Worm (Caenorhabditis elegans) whole organism, L4 larva: Measurements from ENCODE around the gene C45G9.8.

Experiments
- ZK546.5 ChIP-seq, 2 experiments: sonication (generic microtip); optimal IDR thresholded peaks; 2 replicates each; lab custom pipeline; 2017; ENCODE audit warnings: missing biosample characterization in 2 of 2, missing genetic modification characterization in 2 of 2
- aly-2 ChIP-seq: sonication (generic microtip); optimal IDR thresholded peaks from 2 replicates; lab custom pipeline; 2018; ENCODE audit warnings: missing biosample characterization, missing genetic modification characterization
- dpl-1 ChIP-seq: fragments of 150-350 bp; optimal IDR thresholded peaks from 2 replicates; lab custom pipeline; 2014; ENCODE audit warnings: missing biosample characterization, missing genetic modification reagents, missing genetic modification characterization
- egl-27 ChIP-seq: sonication (generic microtip); optimal IDR thresholded peaks from 3 replicates; lab custom pipeline; 2017; ENCODE audit warnings: missing biosample characterization, missing genetic modification reagents, missing genetic modification characterization
- mdl-1 ChIP-seq, 2 experiments: fragments of 150-350 bp in 1 of 2; sonication (generic microtip) in 1 of 2; optimal IDR thresholded peaks; 2 replicates each; lab custom pipeline; 2014 to 2017; ENCODE audit warnings: missing biosample characterization in 2 of 2, missing genetic modification characterization in 2 of 2
- nhr-11 ChIP-seq: fragments of 150-350 bp; optimal IDR thresholded peaks from 2 replicates; lab custom pipeline; 2014; ENCODE audit warnings: missing biosample characterization, missing genetic modification characterization
- nhr-28 ChIP-seq: fragments of 150-350 bp; optimal IDR thresholded peaks from 2 replicates; lab custom pipeline; 2014; ENCODE audit warnings: missing biosample characterization, missing genetic modification characterization
- pha-4 ChIP-seq, 2 experiments: fragments of 150-350 bp in 1 of 2; fragments of 200-800 bp in 1 of 2; sonication (Bioruptor generic) in 1 of 2; IDR thresholded peaks in 1 of 2; optimal IDR thresholded peaks in 1 of 2; 2 replicates each; pipeline versions ENCODE4 v1.3.6 to Lab custom; 2014 to 2022; ENCODE audit warnings: missing genetic modification characterization in 2 of 2, missing genetic modification reagents in 2 of 2, missing biosample characterization in 1 of 2, missing compliant biosample characterization in 1 of 2

- TF ChIP-seq aly-2 (tag; lab: Kevin White, UChicago) (no peak), dpl-1 (GFP tag; lab: Kevin White, UChicago) (no peak), nhr-28 (no peak), ZK546.5 (tag; optimal IDR thresholded peaks at IDR 0.05; lab: Kevin White, UChicago) (no peak), egl-27 (tag; lab: Kevin White, UChicago) (no peak), mdl-1 (tag; optimal IDR thresholded peaks at IDR 0.05; lab: Kevin White, UChicago) (no peak), nhr-11 (no peak), pha-4 (GFP tag; IDR thresholded peaks at IDR 0.05; lab: Robert Waterston, UW) (no peak), pha-4 (tag; optimal IDR thresholded peaks at IDR 0.05; lab: Kevin White, UChicago) (no peak)
Measured at ce11 chrIII:5098740-5099276, 45.4 kb upstream of the C45G9.8 start.
